Worm (Caenorhabditis elegans) whole organism, late embryonic: Measurements from ENCODE around the gene let-754.

Experiments used
- C38D4.7 ChIP-seq: fragments of 200-800 bp; sonication (Bioruptor generic); optimal IDR thresholded peaks from 2 replicates; lab custom pipeline; 2018; ENCODE audit warnings: mild to moderate bottlenecking, missing genetic modification characterization, moderate library complexity, missing compliant biosample characterization
- K09A11.1 ChIP-seq: sonication (generic microtip); optimal IDR thresholded peaks from 2 replicates; lab custom pipeline; 2017; ENCODE audit warnings: antibody characterized with exemption, mild to moderate bottlenecking, missing genetic modification characterization, missing compliant biosample characterization; ENCODE audit not compliant: insufficient read depth
- T23F11.4 ChIP-seq: fragments of 200-800 bp; sonication (Bioruptor generic); optimal IDR thresholded peaks from 2 replicates; lab custom pipeline; 2018; ENCODE audit warnings: mild to moderate bottlenecking, missing genetic modification characterization, missing compliant biosample characterization
- Y22D7AL.16 ChIP-seq: sonication (generic microtip); optimal IDR thresholded peaks from 2 replicates; lab custom pipeline; 2016; ENCODE audit warnings: missing genetic modification characterization, missing compliant biosample characterization
- ahr-1 ChIP-seq: sonication (generic microtip); optimal IDR thresholded peaks from 2 replicates; lab custom pipeline; 2016; ENCODE audit warnings: missing genetic modification characterization, missing compliant biosample characterization
- ama-1 ChIP-seq: fragments of 150-350 bp; optimal IDR thresholded peaks from 2 replicates; lab custom pipeline; 2014
- ceh-2 ChIP-seq: sonication (generic microtip); optimal IDR thresholded peaks from 2 replicates; lab custom pipeline; 2016; ENCODE audit warnings: missing genotype, missing genetic modification characterization, missing compliant biosample characterization
- ceh-22 ChIP-seq: sonication (generic microtip); optimal IDR thresholded peaks from 2 replicates; lab custom pipeline; 2017; ENCODE audit warnings: missing biosample characterization, missing genetic modification characterization
- ceh-30 ChIP-seq: fragments of 150-350 bp; optimal IDR thresholded peaks from 2 replicates; lab custom pipeline; 2014; ENCODE audit warnings: missing biosample characterization, missing genetic modification characterization
- ceh-31 ChIP-seq: sonication (generic microtip); optimal IDR thresholded peaks from 2 replicates; lab custom pipeline; 2016; ENCODE audit warnings: missing genetic modification characterization, missing compliant biosample characterization
- ceh-34 ChIP-seq: sonication (generic microtip); optimal IDR thresholded peaks from 2 replicates; lab custom pipeline; 2016; ENCODE audit warnings: mild to moderate bottlenecking, missing genetic modification characterization, missing compliant biosample characterization
- ceh-9 ChIP-seq: sonication (generic microtip); optimal IDR thresholded peaks from 2 replicates; lab custom pipeline; 2016; ENCODE audit warnings: mild to moderate bottlenecking, missing genetic modification characterization, inconsistent platforms, missing compliant biosample characterization
- fkh-6 ChIP-seq: sonication (generic microtip); optimal IDR thresholded peaks from 2 replicates; lab custom pipeline; 2016; ENCODE audit warnings: missing genetic modification characterization, missing compliant biosample characterization
- gmeb-2 ChIP-seq: sonication (generic microtip); optimal IDR thresholded peaks from 2 replicates; lab custom pipeline; 2016; ENCODE audit warnings: missing genetic modification characterization, inconsistent platforms, missing compliant biosample characterization
- hlh-15 ChIP-seq: sonication (generic microtip); optimal IDR thresholded peaks from 2 replicates; lab custom pipeline; 2016; ENCODE audit warnings: missing genetic modification characterization, missing compliant biosample characterization
- hlh-8 ChIP-seq: sonication (generic microtip); optimal IDR thresholded peaks from 2 replicates; lab custom pipeline; 2016; ENCODE audit warnings: missing genotype, missing genetic modification characterization, missing compliant biosample characterization
- lim-6 ChIP-seq: sonication (generic microtip); optimal IDR thresholded peaks from 2 replicates; lab custom pipeline; 2016; ENCODE audit warnings: missing genetic modification characterization, missing compliant biosample characterization
- lin-11 ChIP-seq: fragments of 200-800 bp; sonication (Bioruptor generic); optimal IDR thresholded peaks from 2 replicates; lab custom pipeline; 2018; ENCODE audit warnings: mild to moderate bottlenecking, missing genetic modification characterization, missing compliant biosample characterization
- nfya-1 ChIP-seq: sonication (generic microtip); optimal IDR thresholded peaks from 2 replicates; lab custom pipeline; 2017; ENCODE audit warnings: missing genetic modification characterization, mild to moderate bottlenecking, missing compliant biosample characterization, antibody characterized with exemption, moderate library complexity
- nhr-232 ChIP-seq: sonication (generic microtip); optimal IDR thresholded peaks from 2 replicates; lab custom pipeline; 2016; ENCODE audit warnings: missing genetic modification characterization, missing compliant biosample characterization
- npax-4 ChIP-seq: sonication (generic microtip); optimal IDR thresholded peaks from 2 replicates; lab custom pipeline; 2016; ENCODE audit warnings: missing genetic modification characterization, missing compliant biosample characterization
- odd-2 ChIP-seq: sonication (generic microtip); optimal IDR thresholded peaks from 2 replicates; lab custom pipeline; 2017; ENCODE audit warnings: antibody characterized with exemption, mild to moderate bottlenecking, missing genetic modification characterization, missing compliant biosample characterization
- pax-1 ChIP-seq: fragments of 150-350 bp; optimal IDR thresholded peaks from 2 replicates; lab custom pipeline; 2014; ENCODE audit warnings: missing biosample characterization, missing genetic modification characterization
- pha-2 ChIP-seq: sonication (generic microtip); optimal IDR thresholded peaks from 2 replicates; lab custom pipeline; 2017; ENCODE audit warnings: mild to moderate bottlenecking, missing genetic modification characterization, missing compliant biosample characterization
- pros-1 ChIP-seq: fragments of 150-350 bp; optimal IDR thresholded peaks from 2 replicates; lab custom pipeline; 2014; ENCODE audit warnings: missing biosample characterization, missing genetic modification reagents, missing genetic modification characterization
- ref-2 ChIP-seq: sonication (generic microtip); optimal IDR thresholded peaks from 2 replicates; lab custom pipeline; 2016; ENCODE audit warnings: missing genetic modification characterization, missing compliant biosample characterization
- sdc-2 ChIP-seq: sonication (generic microtip); optimal IDR thresholded peaks from 2 replicates; lab custom pipeline; 2016; ENCODE audit warnings: missing genotype, missing genetic modification characterization, missing compliant biosample characterization
- sox-4 ChIP-seq: sonication (generic microtip); optimal IDR thresholded peaks from 2 replicates; lab custom pipeline; 2017; ENCODE audit warnings: mild to moderate bottlenecking, missing genetic modification characterization, inconsistent platforms, missing compliant biosample characterization
- tbx-7 ChIP-seq: sonication (generic microtip); optimal IDR thresholded peaks from 2 replicates; lab custom pipeline; 2016; ENCODE audit warnings: missing genotype, missing genetic modification characterization, missing compliant biosample characterization
- ttx-3 ChIP-seq: sonication (generic microtip); optimal IDR thresholded peaks from 2 replicates; lab custom pipeline; 2016; ENCODE audit warnings: missing genetic modification reagents, missing genetic modification characterization, missing compliant biosample characterization
- unc-3 ChIP-seq, 2 experiments: fragments of 200-800 bp in 1 of 2; sonication (Bioruptor generic) in 1 of 2; sonication (generic microtip) in 1 of 2; conservative IDR thresholded peaks in 1 of 2; optimal IDR thresholded peaks in 1 of 2; 2 replicates each; pipeline versions ENCODE4 v1.3.6 to Lab custom; 2016 to 2022; ENCODE audit warnings: missing compliant biosample characterization in 2 of 2, missing genetic modification characterization in 2 of 2, missing genetic modification reagents in 1 of 2
- unc-42 ChIP-seq: sonication (generic microtip); optimal IDR thresholded peaks from 2 replicates; lab custom pipeline; 2016; ENCODE audit warnings: missing genotype, missing genetic modification characterization, missing compliant biosample characterization
- unc-55 ChIP-seq: sonication (generic microtip); optimal IDR thresholded peaks from 2 replicates; lab custom pipeline; 2017; ENCODE audit warnings: missing biosample characterization, missing genetic modification reagents, missing genetic modification characterization
- zip-5 ChIP-seq: sonication (generic microtip); optimal IDR thresholded peaks from 2 replicates; lab custom pipeline; 2016; ENCODE audit warnings: missing genetic modification characterization, missing compliant biosample characterization
- ztf-16 ChIP-seq: sonication (generic microtip); optimal IDR thresholded peaks from 2 replicates; lab custom pipeline; 2017; ENCODE audit warnings: missing genetic modification characterization, missing compliant biosample characterization

let-754 gene

DNA sequence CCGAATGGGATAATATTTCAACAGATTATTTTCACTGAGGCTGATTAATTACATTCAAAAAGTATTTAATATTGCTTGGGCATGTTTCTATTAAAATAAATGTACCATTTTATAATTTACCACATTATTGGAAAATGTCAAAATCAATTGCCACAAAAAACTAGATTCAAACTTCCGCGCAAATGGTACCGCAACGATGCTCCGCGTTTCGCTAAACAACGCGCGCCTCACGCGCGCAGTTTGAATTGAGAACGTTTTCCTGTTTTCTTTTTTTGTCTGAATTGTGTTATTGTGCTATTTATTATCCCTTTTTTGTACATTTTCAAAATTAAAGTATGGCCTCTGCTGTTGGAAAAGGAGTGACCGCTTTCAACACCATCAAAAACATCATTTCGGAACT lies 12.3 kb downstream of the let-754 start, which contains the start of gene C29E4.12:
TSS of gene C29E4.12 (plus strand) at position 333 of the 400 bp plus-strand sequence.
- TF ChIP-seq ama-1 (lab: Kevin White, UChicago) (no peak), nfya-1 (tag; lab: Kevin White, UChicago) (peak; percentile 56)
- TF ChIP-seq, all 69 proteins: peak for 1

DNA sequence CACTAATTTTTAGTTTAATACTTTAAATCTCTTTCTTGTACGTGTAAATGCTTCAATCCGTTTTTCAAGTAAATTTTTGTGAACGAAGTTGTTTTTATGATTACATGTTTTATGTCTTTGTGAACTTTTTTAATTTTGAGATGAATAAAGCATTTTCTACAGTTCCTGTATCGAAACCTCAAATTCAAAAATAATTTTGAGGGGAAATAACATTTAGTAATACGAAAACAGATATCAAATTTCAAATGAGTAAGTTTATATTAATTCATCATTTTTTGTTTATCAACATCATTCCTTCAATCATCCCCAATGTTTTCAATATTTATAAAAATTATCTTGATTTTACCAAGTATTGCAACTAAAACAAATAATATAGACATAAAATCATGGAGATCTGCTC lies 15.6 kb downstream of the let-754 start, which contains the start of gene C29E4.10:
TSS of gene C29E4.10 (plus strand) at position 301 of the 400 bp plus-strand sequence.
- no peak for TF ChIP-seq C38D4.7
- no peak for TF ChIP-seq sox-4 (tag; lab: Kevin White, UChicago)
- no peak for TF ChIP-seq npax-4 (tag; lab: Kevin White, UChicago)
- TF ChIP-seq pha-2: no peak
- no peak for TF ChIP-seq pros-1 (tag; lab: Kevin White, UChicago)
- no peak for TF ChIP-seq K09A11.1
- no peak for TF ChIP-seq pax-1 (tag; lab: Kevin White, UChicago)
- no peak for TF ChIP-seq sdc-2 (tag; lab: Kevin White, UChicago)
- no peak for TF ChIP-seq hlh-15 (tag; lab: Kevin White, UChicago)
- TF ChIP-seq zip-5 (tag; lab: Kevin White, UChicago): no peak
- no peak for TF ChIP-seq lim-6 (tag; lab: Kevin White, UChicago)
- no peak for TF ChIP-seq lin-11 (tag; lab: Kevin White, UChicago)
- TF ChIP-seq ceh-9 (tag; lab: Kevin White, UChicago): no peak
- no peak for TF ChIP-seq ceh-31 (tag; lab: Kevin White, UChicago)
- TF ChIP-seq ref-2: no peak
- no peak for TF ChIP-seq ceh-2 (tag; lab: Kevin White, UChicago)
- no peak for TF ChIP-seq unc-3 (GFP tag; conservative IDR thresholded peaks at IDR 0.05; lab: Robert Waterston, UW)
- TF ChIP-seq unc-3 (tag; optimal IDR thresholded peaks at IDR 0.05; lab: Kevin White, UChicago): no peak
- TF ChIP-seq tbx-7 (tag; lab: Kevin White, UChicago): no peak
- TF ChIP-seq, all 69 proteins: peak for 0

DNA sequence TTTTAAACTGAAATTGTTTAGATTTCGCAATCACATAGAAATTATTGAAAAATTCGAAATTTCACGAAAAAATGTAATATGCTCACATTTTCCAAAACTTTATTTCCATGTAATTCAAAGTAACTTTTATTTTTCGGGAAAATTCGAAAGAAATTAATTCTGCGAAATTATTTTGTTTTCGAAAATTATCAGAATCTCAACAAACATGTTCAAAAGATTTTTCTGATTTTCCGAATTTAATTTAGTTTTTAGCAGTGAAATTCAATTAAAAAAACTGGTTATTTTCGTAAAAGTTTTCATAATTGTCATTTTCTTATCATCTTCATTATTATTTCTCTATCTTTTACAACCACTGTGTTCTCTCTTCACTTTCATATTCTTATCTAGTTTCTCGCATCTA lies 19.9 kb downstream of the let-754 start, which contains the start of gene ran-2:
TSS of gene ran-2 (plus strand) at position 301 of the 400 bp plus-strand sequence.
- TF ChIP-seq nhr-232 (tag; lab: Kevin White, UChicago): no peak

DNA sequence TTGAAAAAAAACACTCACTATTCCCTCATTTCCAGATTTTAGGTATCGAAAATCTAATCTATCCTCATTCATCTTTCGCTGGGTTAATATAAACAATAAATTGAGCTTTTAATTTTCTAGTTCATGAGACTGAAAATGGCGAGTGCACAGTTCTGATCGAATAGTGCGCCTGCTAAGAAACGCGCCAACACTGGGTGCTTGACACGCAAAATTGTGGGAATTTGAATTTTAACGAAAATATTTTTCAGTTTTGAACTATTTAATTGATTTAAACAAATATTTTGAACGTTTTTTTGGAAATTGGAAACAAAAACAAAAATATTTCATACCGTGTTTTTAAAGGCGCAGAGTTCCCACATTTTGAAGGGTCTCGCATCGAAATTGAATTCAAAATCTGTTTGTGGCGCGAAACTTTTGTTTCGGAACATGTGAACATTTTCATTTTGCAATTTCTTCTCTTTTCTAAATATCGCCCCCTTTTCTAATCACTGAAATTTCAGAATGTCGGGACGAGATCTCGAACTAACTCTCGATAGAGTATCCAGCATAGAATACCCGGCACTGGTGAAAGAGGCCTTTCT lies 24.5 kb downstream of the let-754 start, which contains the start of the genes C29E4.13 and npp-15:
TSS of gene C29E4.13 (minus strand) at position 169 of the 581 bp plus-strand sequence.
TSS of gene npp-15 (plus strand) at position 495 of the 581 bp plus-strand sequence.
- TF ChIP-seq T23F11.4 (GFP tag; lab: Kevin White, UChicago): no peak
- peak; percentile 20 for TF ChIP-seq nfya-1 (tag; lab: Kevin White, UChicago)
- TF ChIP-seq, all 69 proteins: peak for 1

DNA sequence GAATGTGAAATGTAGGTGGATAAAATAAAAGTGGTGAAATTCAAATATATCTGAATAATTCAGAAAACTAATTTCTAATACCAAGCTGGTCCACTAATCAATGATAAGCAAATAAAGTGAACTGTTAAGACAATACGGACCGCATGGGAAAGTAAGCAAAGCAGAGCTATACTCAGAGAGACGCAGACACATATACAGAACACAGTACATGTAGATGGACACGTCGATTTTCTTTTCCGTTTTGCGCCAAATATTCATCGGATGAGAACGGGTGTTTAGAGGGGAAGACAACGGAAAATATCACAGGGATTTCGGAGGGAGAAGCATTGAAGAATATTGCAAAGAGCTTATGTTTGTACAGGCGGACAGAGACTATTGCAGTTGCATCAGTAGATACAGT lies 27.1 kb downstream of the let-754 start:
- TF ChIP-seq ztf-16 (tag; lab: Kevin White, UChicago) (no peak), ceh-2 (tag; lab: Kevin White, UChicago) (peak; percentile 11)

DNA sequence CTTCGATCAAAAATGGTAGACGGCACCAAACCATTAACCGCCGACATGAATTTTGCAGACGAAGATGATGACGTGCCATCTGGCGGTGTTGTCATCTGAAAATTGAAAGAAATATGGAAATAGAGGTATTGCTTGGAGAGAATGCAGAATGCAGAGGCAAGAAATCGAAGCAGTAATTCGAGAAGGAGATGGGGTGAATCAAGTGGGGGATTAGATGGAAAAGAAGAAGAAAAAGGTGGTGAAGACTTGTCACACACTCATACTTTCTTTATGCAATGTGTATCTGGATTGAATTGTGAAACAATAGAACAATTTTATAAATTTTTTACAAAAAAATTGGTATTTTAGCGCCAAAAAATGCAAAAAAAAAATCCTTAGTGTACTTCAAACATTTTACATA lies 28.3 kb downstream of the let-754 start, which contains the start of gene tag-250:
TSS of gene tag-250 (minus strand) at position 101 of the 400 bp plus-strand sequence.
- no peak for TF ChIP-seq hlh-8 (tag; lab: Kevin White, UChicago)
- no peak for TF ChIP-seq Y22D7AL.16
- TF ChIP-seq tbx-7 (tag; lab: Kevin White, UChicago): no peak
- no peak for TF ChIP-seq gmeb-2 (tag; lab: Kevin White, UChicago)
- TF ChIP-seq ttx-3 (tag; lab: Kevin White, UChicago): no peak
- TF ChIP-seq ceh-31 (tag; lab: Kevin White, UChicago): no peak
- no peak for TF ChIP-seq ceh-30 (tag; lab: Kevin White, UChicago)
- no peak for TF ChIP-seq ceh-22 (tag; lab: Kevin White, UChicago)
- no peak for TF ChIP-seq unc-42 (tag; lab: Kevin White, UChicago)
- TF ChIP-seq ceh-2 (tag; lab: Kevin White, UChicago): no peak
- TF ChIP-seq K09A11.1: no peak
- no peak for TF ChIP-seq ceh-9 (tag; lab: Kevin White, UChicago)
- no peak for TF ChIP-seq hlh-15 (tag; lab: Kevin White, UChicago)
- no peak for TF ChIP-seq ahr-1 (tag; lab: Kevin White, UChicago)
- no peak for TF ChIP-seq unc-55 (GFP tag; lab: Kevin White, UChicago)
- TF ChIP-seq ceh-34 (tag; lab: Kevin White, UChicago): no peak
- TF ChIP-seq fkh-6 (tag; lab: Kevin White, UChicago): no peak
- no peak for TF ChIP-seq odd-2 (tag; lab: Kevin White, UChicago)
